Fruit fly (Drosophila melanogaster): ENCODE results near the gene CG10631.

The CG10631 gene

dm6 chr2L:19764581-19765136, 8.0 kb upstream of the CG10631 start (continued):
- TF ChIP-seq CG12769 (tag; optimal IDR thresholded peaks at IDR 0.05) (peak; percentile 17), Max (GFP tag; optimal IDR thresholded peaks at IDR 0.05) (no peak), crol (GFP tag; IDR thresholded peaks at IDR 0.05) (no peak), CG4282 (GFP tag; optimal IDR thresholded peaks at IDR 0.05) (no peak), fd64A (GFP tag; optimal IDR thresholded peaks at IDR 0.05) (no peak)

- TF ChIP-seq gce (GFP tag; IDR thresholded peaks at IDR 0.05) (no peak), zfh1 (GFP tag; IDR thresholded peaks at IDR 0.05) (peak; percentile 55; the same call in 1 of the 3 replicates), CG8281 (tag; optimal IDR thresholded peaks at IDR 0.05) (peak; percentile 22), usp (GFP tag; optimal IDR thresholded peaks at IDR 0.05) (no peak), CG1602 (GFP tag; optimal IDR thresholded peaks at IDR 0.05) (peak; percentile 55), dm (GFP tag; optimal IDR thresholded peaks at IDR 0.05) (no peak), bbx (GFP tag; IDR thresholded peaks at IDR 0.05; ENCODE audit: partially characterized antibody) (no peak; the same call in 1 of the 2 replicates), Ravus (GFP tag; IDR thresholded peaks at IDR 0.05) (no peak; the same call in 1 of the 2 replicates), Hand (GFP tag; optimal IDR thresholded peaks at IDR 0.05) (peak; percentile 64), CG2712 (tag; optimal IDR thresholded peaks at IDR 0.05) (peak; percentile 78), Max (GFP tag; optimal IDR thresholded peaks at IDR 0.05) (no peak), CG3163 (GFP tag; optimal IDR thresholded peaks at IDR 0.05) (peak; percentile 83), MESR4 (GFP tag; optimal IDR thresholded peaks at IDR 0.05) (no peak), dmrt99B (tag; optimal IDR thresholded peaks at IDR 0.05) (peak; percentile 76), Neu2 (GFP tag; optimal IDR thresholded peaks at IDR 0.05; ENCODE audit: borderline replicate concordance) (no peak), ash1 (GFP tag; optimal IDR thresholded peaks at IDR 0.05) (no peak), CG32772 (GFP tag; IDR thresholded peaks at IDR 0.05) (0 out of 2 replicates have a peak, but pooled peaks have one; percentile 22), D19B (GFP tag; optimal IDR thresholded peaks at IDR 0.05) (peak; percentile 63), Sry-β (GFP tag; optimal IDR thresholded peaks at IDR 0.05) (no peak), bcd (GFP tag; optimal IDR thresholded peaks at IDR 0.05) (peak; percentile 76), CG10147 (GFP tag; optimal IDR thresholded peaks at IDR 0.05) (peak; percentile 52), bsh (GFP tag; optimal IDR thresholded peaks at IDR 0.05) (peak; percentile 56 to 61), Lim3 (GFP tag; IDR thresholded peaks at IDR 0.05) (no peak), CG2129 (GFP tag; IDR thresholded peaks at IDR 0.05; ENCODE audit: partially characterized antibody) (no peak), HmgD (GFP tag; optimal IDR thresholded peaks at IDR 0.05) (no peak), Dip2 (GFP tag; IDR thresholded peaks at IDR 0.05) (no peak), CG11695 (GFP tag; IDR thresholded peaks at IDR 0.05) (peak; percentile 8; the same call in 1 of the 3 replicates), mirr (GFP tag; optimal IDR thresholded peaks at IDR 0.05) (no peak), Atf-2 (GFP tag; optimal IDR thresholded peaks at IDR 0.05) (no peak), CG14050 (GFP tag; IDR thresholded peaks at IDR 0.05) (no peak), ham (GFP tag; IDR thresholded peaks at IDR 0.05) (no peak), vnd (GFP tag; IDR thresholded peaks at IDR 0.05; ENCODE audit: partially characterized antibody) (no peak), CG7372 (GFP tag; IDR thresholded peaks at IDR 0.05) (no peak), CoRest (tag; optimal IDR thresholded peaks at IDR 0.05) (peak; percentile 87), CG30431 (GFP tag; optimal IDR thresholded peaks at IDR 0.05) (no peak), pros (GFP tag; optimal IDR thresholded peaks at IDR 0.05) (no peak), CG15011 (GFP tag; optimal IDR thresholded peaks at IDR 0.05) (peak; percentile 24), Rx (GFP tag; IDR thresholded peaks at IDR 0.05) (no peak), jing (GFP tag; optimal IDR thresholded peaks at IDR 0.05) (no peak), CG10654 (GFP tag; optimal IDR thresholded peaks at IDR 0.05) (peak; percentile 59), ERR (GFP tag; optimal IDR thresholded peaks at IDR 0.05) (no peak), twi (tag; optimal IDR thresholded peaks at IDR 0.05) (no peak), yki (optimal IDR thresholded peaks at IDR 0.05) (no peak)
Observed at dm6 chr2L:19763773-19764580, 7.3 kb upstream of the CG10631 start, which contains the start of gene fbp. Gene fbp, minus strand, starts transcription at chr2L:19764136.
